In the genomic region with DNA sequence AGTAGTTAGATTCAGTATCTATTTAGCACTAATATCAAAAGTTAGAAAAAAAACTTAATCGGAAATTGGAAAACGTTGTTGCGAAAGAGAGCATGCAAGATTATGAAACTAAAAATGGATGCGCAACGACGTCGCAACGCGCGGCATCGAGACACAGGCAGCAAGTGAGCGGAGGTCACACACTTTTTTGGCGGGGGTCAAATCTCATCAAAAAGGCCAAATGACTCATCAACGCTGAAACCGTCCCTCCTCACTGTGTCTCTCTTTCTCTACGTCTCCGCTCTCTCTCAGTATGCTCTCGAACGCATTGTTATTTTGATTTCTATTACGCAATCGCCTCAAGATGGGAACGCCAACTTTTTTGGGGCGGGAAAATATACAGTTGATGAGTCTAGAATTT, we compare ENCODE assay signal across 1 worm cellular context.
TF ChIP-seq lines count a peak whose summit lies in the region.

No protein-coding gene starts in this region.

TF ChIP-seq in whole organism, L4 larva, 104 proteins besides CTCF, POLR2A, EP300 and RAD21 (continued from another document):
- TF ChIP-seq nhr-41 (GFP tag; IDR thresholded peaks at IDR 0.05; lab: Robert Waterston, UW) = no peak
- no peak for TF ChIP-seq cey-2 (tag; optimal IDR thresholded peaks at IDR 0.05; lab: Kevin White, UChicago; ENCODE audit: borderline replicate concordance, insufficient read depth)
- TF ChIP-seq ceh-28 (tag; optimal IDR thresholded peaks at IDR 0.05; lab: Kevin White, UChicago) = no peak
- TF ChIP-seq nhr-48 (tag; optimal IDR thresholded peaks at IDR 0.05; lab: Kevin White, UChicago) = no peak
- TF ChIP-seq duxl-1 (tag; optimal IDR thresholded peaks at IDR 0.05; lab: Kevin White, UChicago; ENCODE audit: poor library complexity) = no peak
- no peak for TF ChIP-seq Y48G9A.11 (GFP tag; IDR thresholded peaks at IDR 0.05; lab: Robert Waterston, UW)
- TF ChIP-seq ces-1 (GFP tag; optimal IDR thresholded peaks at IDR 0.05; lab: Kevin White, UChicago) = no peak
- TF ChIP-seq ama-1 (optimal IDR thresholded peaks at IDR 0.05; lab: Kevin White, UChicago) = no peak
- no peak for TF ChIP-seq mxl-2 (GFP tag; conservative IDR thresholded peaks at IDR 0.05; lab: Robert Waterston, UW)
